Worm (Caenorhabditis elegans) whole organism, early embryonic: ENCODE results near the gene frpr-3.

ENCODE experiments used
- B0310.2 ChIP-seq: sonication (generic microtip); optimal IDR thresholded peaks from 2 replicates; lab custom pipeline; 2016; ENCODE audit warnings: mild to moderate bottlenecking, missing genetic modification characterization, missing compliant biosample characterization
- F13C5.2 ChIP-seq: sonication (generic microtip); optimal IDR thresholded peaks from 2 replicates; lab custom pipeline; 2017; ENCODE audit warnings: mild to moderate bottlenecking, missing genetic modification characterization, inconsistent platforms, missing compliant biosample characterization
- ama-1 ChIP-seq: fragments of 150-350 bp; optimal IDR thresholded peaks from 2 replicates; lab custom pipeline; 2014
- flt-1 ChIP-seq: fragments of 200-800 bp; sonication (Bioruptor generic); IDR thresholded peaks from 2 replicates; pipeline ENCODE4 v1.3.6; 2022; ENCODE audit warnings: missing genetic modification characterization, missing compliant biosample characterization
- hmg-4 ChIP-seq: fragments of 200-800 bp; sonication (Bioruptor generic); optimal IDR thresholded peaks from 2 replicates; lab custom pipeline; 2018; ENCODE audit warnings: mild to moderate bottlenecking, missing genetic modification characterization, missing compliant biosample characterization
- pes-1 ChIP-seq: fragments of 200-800 bp; sonication (Bioruptor generic); IDR thresholded peaks from 2 replicates; pipeline ENCODE4 v1.3.6; 2022; ENCODE audit warnings: missing genetic modification reagents, missing genetic modification characterization, missing compliant biosample characterization
- scrt-1 ChIP-seq: fragments of 200-800 bp; sonication (Bioruptor generic); IDR thresholded peaks from 2 replicates; pipeline ENCODE4 v1.3.6; 2022; ENCODE audit warnings: missing genetic modification characterization, missing compliant biosample characterization
- sea-1 ChIP-seq: fragments of 200-800 bp; sonication (Bioruptor generic); conservative IDR thresholded peaks from 2 replicates; pipeline ENCODE4 v1.3.6; 2022; ENCODE audit warnings: missing genetic modification characterization, missing compliant biosample characterization
- tbx-11 ChIP-seq: fragments of 200-800 bp; sonication (Bioruptor generic); IDR thresholded peaks from 2 replicates; pipeline ENCODE4 v1.3.6; 2022; ENCODE audit warnings: missing genetic modification characterization, missing compliant biosample characterization
- tbx-37 ChIP-seq: fragments of 200-800 bp; sonication (Bioruptor generic); conservative IDR thresholded peaks from 2 replicates; pipeline ENCODE4 v1.3.6; 2022; ENCODE audit warnings: missing genetic modification reagents, missing genetic modification characterization, missing compliant biosample characterization

DNA sequence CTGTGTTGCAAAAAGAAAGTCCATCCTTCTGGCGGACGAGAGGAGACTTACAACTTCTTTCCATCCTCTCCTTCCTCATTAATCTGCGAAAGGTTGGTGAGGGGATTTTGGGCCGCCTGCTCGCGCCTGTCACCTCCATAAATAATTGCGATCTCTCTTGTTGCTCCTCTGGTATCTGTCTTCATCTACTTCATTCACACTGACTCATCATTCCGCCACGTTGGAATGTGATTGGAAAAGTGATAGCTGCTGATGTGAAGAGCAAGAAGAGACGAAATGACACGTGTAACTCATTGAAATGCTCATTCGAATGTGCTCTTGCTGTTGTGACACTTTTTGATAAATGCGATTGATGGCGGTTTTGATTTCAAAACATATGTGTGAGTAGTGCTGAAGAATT, 51.6 kb downstream of the frpr-3 start:
- TF ChIP-seq ama-1 (lab: Kevin White, UChicago) (no peak), B0310.2 (tag; lab: Kevin White, UChicago) (no peak), pes-1 (GFP tag; lab: Robert Waterston, UW) (no peak), tbx-37 (no peak), scrt-1 (GFP tag; lab: Robert Waterston, UW) (no peak), F13C5.2 (tag; lab: Kevin White, UChicago) (no peak), flt-1 (GFP tag; lab: Robert Waterston, UW) (no peak), sea-1 (GFP tag; lab: Robert Waterston, UW) (no peak), tbx-11 (GFP tag; lab: Robert Waterston, UW) (no peak), hmg-4 (GFP tag; lab: Kevin White, UChicago) (no peak)
